Fruit fly (Drosophila melanogaster) Kc167 (cell line): Measurements from ENCODE around the gene p115.

Experiments
- Myc ChIP-seq: fragments of >200 bp; optimal IDR thresholded peaks from 2 replicates; lab custom pipeline; 2017; ENCODE audit warnings: missing external identifiers
- Sin3A ChIP-seq: fragments of >200 bp; optimal IDR thresholded peaks from 2 replicates; lab custom pipeline; 2018; ENCODE audit warnings: missing external identifiers
- h ChIP-seq: fragments of >200 bp; optimal IDR thresholded peaks from 3 replicates; lab custom pipeline; 2018; ENCODE audit warnings: missing external identifiers
- insv ChIP-seq: fragments of >200 bp; optimal IDR thresholded peaks from 3 replicates; lab custom pipeline; 2018; ENCODE audit warnings: missing external identifiers
- psq ChIP-seq: fragments of >200 bp; optimal IDR thresholded peaks from 2 replicates; lab custom pipeline; 2017; ENCODE audit warnings: missing external identifiers
- ttk ChIP-seq: sonication (Bioruptor generic); optimal IDR thresholded peaks from 2 replicates; lab custom pipeline; 2017; ENCODE audit warnings: missing external identifiers

The p115 gene

DNA sequence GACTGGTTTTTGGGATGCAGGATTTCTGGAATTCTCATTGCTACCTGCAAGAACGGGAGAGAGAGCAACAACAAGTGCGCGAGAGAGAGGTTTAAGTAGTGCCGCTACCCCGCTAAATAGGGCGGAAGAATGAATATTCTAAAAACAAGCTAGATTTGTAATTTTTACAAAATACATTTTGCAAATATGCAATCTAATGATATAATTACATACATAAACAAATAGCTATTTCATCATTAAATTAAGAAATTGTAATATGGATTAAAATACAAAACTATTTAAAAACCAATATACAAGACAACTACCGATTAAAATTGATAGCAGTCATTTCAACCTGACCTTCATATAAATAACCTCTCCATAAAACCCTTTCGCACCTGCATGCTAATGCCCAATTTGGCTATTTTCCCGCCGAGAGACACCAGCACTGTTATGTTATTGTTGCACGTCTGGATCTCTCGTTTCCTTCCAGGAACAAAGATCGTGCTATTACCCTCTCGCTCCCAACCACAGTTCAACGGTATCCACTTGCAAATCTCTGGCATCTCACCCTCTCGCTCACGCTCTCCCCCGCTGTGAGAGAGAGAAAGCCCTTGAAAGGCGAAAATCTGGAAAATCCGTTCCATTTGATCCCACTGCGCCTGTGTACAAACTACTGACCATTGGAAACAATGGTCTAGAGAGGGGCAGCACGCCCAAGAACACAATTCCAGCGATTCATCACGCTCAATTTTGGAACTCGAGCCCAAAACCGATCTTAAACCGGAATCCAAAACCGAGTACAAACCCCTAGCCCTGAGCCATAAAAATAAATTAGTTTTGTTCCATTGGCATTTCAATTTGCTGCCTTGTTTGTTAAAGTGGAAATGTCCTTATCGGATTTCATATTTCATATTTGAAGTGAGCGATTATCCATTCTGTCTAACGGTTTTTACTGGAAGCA, 2.0 kb upstream of the p115 start, which contains the start of gene Nek2:
Nek2 (minus strand) TSS at position 51 of the 943 bp plus-strand sequence.
- TF ChIP-seq Sin3A (lab: Kevin White, UChicago): no peak
- TF ChIP-seq h: no peak
- TF ChIP-seq Myc (lab: Kevin White, UChicago): no peak
- TF ChIP-seq insv (lab: Kevin White, UChicago): no peak
- no peak for TF ChIP-seq ttk (lab: Kevin White, UChicago)

- TF ChIP-seq ttk (lab: Kevin White, UChicago) (no peak), Myc (lab: Kevin White, UChicago) (no peak), h (no peak), insv (lab: Kevin White, UChicago) (no peak), psq (lab: Kevin White, UChicago) (no peak), Sin3A (lab: Kevin White, UChicago) (no peak)
These were observed 1.3 kb upstream of the p115 start for dm6 chrX:7892539-7892899.

DNA sequence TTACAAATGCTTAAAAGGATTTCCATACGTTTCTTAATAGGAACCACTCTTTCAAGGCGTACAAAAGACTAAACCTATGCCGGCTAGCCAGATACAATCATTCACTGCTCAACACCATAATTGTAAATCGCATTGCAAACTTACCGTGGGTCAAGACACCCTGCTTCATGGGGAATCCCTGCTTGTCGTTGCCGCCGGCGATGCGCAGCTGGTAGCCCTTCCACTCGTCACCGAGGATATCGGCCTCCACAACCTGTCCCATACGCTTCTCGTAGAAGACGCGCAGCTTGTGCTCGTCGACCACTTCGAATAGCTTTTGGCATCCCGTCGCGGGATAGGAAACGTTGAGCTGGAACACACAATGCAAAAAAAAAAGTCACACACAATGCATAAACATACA, 6.8 kb downstream of the p115 start:
- no peak for TF ChIP-seq Myc (lab: Kevin White, UChicago)
- TF ChIP-seq psq (lab: Kevin White, UChicago): no peak
- TF ChIP-seq insv (lab: Kevin White, UChicago): no peak
- no peak for TF ChIP-seq h
- no peak for TF ChIP-seq ttk (lab: Kevin White, UChicago)
- TF ChIP-seq Sin3A (lab: Kevin White, UChicago): no peak

DNA sequence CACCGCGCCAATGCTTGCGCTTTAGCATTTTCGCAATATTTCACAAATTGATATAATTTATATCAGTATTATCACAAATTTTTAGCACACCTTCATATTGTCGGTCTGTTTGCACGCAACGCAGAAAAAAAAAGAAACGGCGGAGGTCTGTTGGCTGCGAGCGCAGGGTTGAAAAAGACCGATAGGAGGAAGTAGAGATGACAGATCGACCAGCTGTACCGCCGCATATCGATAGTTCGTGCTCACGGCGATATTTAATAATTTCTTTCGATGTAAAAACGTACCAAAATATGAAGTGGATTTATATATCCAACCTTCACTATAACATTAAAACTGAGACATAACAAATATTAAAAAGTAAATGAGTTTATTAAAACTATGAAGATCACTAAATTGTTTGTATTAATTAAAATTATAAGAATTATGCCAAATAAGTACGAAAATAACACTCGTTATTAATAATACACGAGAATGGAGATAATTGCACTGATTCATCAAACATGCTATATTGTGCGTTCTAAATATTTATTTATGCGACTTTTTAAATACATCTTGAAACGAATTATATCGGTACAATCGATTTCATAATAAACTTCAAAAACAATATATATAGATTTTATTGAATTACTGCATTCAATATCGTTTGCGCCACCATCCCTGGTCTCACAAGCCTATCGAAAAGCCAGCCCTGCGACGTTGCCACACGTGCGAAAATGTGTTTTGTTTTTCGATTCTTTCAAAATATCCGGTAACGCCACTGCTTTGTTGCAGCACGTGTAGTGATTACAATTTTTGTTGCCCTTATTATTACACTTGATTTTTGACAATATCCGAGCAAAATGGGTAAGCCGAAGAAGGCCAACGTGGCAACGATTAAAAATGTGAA, 7.6 kb downstream of the p115 start, which contains the start of the genes RpS6 and bys:
RpS6 (minus strand) TSS at position 179 of the 886 bp plus-strand sequence.
bys (plus strand) TSS at position 728 of the 886 bp plus-strand sequence.
- TF ChIP-seq Myc (lab: Kevin White, UChicago): no peak
- no peak for TF ChIP-seq insv (lab: Kevin White, UChicago)
- TF ChIP-seq psq (lab: Kevin White, UChicago): no peak
- no peak for TF ChIP-seq h
- no peak for TF ChIP-seq ttk (lab: Kevin White, UChicago)
- no peak for TF ChIP-seq Sin3A (lab: Kevin White, UChicago)

DNA sequence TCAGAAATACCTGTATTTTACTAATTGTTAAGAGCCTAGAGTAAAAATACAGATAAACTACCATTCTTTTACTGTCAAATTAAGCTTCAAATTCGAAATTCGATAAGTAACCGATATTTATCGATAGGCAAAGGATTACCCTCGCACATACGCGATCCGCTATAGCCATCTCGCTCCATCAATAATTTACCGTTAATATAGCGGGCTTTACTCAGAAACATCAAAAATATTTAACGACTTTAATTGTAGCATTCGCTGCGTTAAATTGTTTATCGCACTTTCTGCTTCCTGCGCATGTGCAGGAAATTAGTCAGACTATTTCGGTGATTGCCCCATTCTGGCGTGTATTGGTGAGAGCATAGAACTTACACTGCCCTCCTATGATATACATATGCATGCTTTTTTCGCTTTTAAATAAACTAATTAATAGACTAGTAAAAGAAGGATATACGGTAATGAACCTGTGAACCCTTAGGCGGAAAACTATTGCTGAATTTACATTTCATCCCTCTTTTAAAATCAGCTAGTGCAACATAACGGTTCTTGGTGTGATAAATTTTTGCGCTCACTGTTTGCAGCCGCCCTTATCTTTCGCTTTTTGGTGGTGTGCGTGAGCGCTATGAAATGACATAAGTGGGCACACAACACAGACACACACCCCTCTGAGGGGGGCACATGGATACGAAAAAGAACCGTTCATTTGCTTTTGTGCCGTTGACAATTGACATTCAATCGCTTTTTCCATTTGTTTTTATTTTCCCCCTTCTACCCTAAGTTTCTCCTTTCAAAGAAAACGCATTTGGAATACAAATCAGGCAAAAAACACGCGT, 14.6 kb downstream of the p115 start, which contains the start of the genes dpr14 and spidey:
dpr14 (minus strand) TSS at position 48 of the 830 bp plus-strand sequence.
spidey (plus strand) TSS at position 693 of the 830 bp plus-strand sequence.
- TF ChIP-seq h (no peak), insv (lab: Kevin White, UChicago) (no peak), Sin3A (lab: Kevin White, UChicago) (no peak), ttk (lab: Kevin White, UChicago) (no peak), Myc (lab: Kevin White, UChicago) (no peak), psq (lab: Kevin White, UChicago) (no peak)

dm6 chrX:7909069-7909389, 15.2 kb downstream of the p115 start:
- TF ChIP-seq Myc (lab: Kevin White, UChicago) (no peak), ttk (lab: Kevin White, UChicago) (no peak), Sin3A (lab: Kevin White, UChicago) (no peak), h (no peak), psq (lab: Kevin White, UChicago) (no peak), insv (lab: Kevin White, UChicago) (no peak)

DNA sequence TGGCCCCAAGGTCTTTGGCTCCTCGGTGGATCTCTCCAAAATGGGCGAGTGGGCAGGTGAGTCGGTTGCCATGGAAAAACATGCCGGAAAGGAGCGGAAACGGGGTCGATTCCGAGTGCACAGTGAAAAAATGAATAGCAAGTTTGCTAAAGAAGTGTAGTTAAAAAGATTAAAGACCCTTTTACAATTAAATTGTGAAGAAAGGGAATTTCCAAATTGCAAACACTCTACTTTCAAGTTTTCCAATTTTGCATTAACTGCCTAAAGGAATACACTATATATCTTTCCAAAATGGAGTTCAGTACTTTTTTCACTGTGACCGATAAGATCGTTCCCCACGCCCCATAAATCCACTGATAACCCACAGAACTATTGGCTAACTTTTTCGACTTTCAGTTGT, 15.7 kb downstream of the p115 start:
- TF ChIP-seq Myc (lab: Kevin White, UChicago) (no peak), psq (lab: Kevin White, UChicago) (no peak), Sin3A (lab: Kevin White, UChicago) (no peak), insv (lab: Kevin White, UChicago) (no peak), h (no peak), ttk (lab: Kevin White, UChicago) (no peak)

dm6 chrX:7911983-7912630, 18.3 kb downstream of the p115 start, which contains the start of gene snz:
snz (plus strand) TSS chrX:7912089.
- TF ChIP-seq ttk (lab: Kevin White, UChicago): no peak
- no peak for TF ChIP-seq Myc (lab: Kevin White, UChicago)
- TF ChIP-seq psq (lab: Kevin White, UChicago): no peak
- no peak for TF ChIP-seq insv (lab: Kevin White, UChicago)
- TF ChIP-seq h: no peak

DNA sequence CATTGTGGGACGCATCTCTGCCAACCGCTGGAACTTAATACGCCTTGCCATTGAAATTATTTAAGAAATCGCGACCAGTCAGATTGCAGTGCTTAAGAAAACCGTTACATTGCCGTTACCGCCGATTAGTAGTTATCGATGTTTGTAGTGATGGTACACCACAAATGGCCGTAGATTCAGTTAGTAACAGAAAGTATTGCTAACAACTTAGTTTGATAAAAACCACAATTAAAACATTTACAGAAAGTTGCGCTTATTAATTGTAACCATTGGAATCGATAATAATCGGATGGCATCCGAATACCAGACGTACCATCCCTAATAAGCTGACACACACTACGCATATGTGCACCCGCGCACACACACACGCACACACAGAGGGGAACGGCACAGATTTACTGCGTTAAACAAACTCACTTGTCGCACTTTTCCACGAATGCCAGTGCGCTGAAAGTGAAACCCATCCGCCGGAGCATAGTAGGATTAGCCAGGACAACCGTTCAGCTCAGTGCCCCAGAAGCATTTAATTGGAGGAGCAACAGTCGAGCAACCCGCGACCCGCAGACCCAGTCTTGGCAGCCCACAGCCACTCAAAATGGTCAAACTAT, 26.4 kb downstream of the p115 start, which contains the start of the genes hdm and Ykt6:
hdm (minus strand) TSS at position 51 of the 608 bp plus-strand sequence.
Ykt6 (plus strand) TSS at position 329 of the 608 bp plus-strand sequence.
- TF ChIP-seq h (no peak), ttk (lab: Kevin White, UChicago) (no peak), Sin3A (lab: Kevin White, UChicago) (no peak), Myc (lab: Kevin White, UChicago) (no peak), insv (lab: Kevin White, UChicago) (no peak)
